Fruit fly (Drosophila melanogaster) whole organism, pupa: Measurements from ENCODE around the gene Ir7e.

Experiments
- CG14655 ChIP-seq: fragments of 200-800 bp; sonication (Bioruptor generic); optimal IDR thresholded peaks from 3 replicates; lab custom pipeline; 2017; ENCODE audit warnings: mild to moderate bottlenecking, missing biosample characterization, missing genetic modification reagents, missing genetic modification characterization
- CG32121 ChIP-seq: fragments of 200-800 bp; sonication (Bioruptor generic); IDR thresholded peaks from 2 replicates; pipeline ENCODE4 v1.3.6; 2022; ENCODE audit warnings: missing biosample characterization, missing genetic modification characterization
- CG4496 ChIP-seq: fragments of 200-800 bp; sonication (Bioruptor generic); IDR thresholded peaks from 3 replicates; pipeline ENCODE4 v1.3.6; 2022; ENCODE audit warnings: missing biosample characterization, missing genetic modification characterization
- Snoo ChIP-seq: fragments of 200-800 bp; sonication (Bioruptor generic); optimal IDR thresholded peaks from 3 replicates; lab custom pipeline; 2017; ENCODE audit warnings: missing biosample characterization, mild to moderate bottlenecking, missing genetic modification characterization, inconsistent platforms

DNA sequence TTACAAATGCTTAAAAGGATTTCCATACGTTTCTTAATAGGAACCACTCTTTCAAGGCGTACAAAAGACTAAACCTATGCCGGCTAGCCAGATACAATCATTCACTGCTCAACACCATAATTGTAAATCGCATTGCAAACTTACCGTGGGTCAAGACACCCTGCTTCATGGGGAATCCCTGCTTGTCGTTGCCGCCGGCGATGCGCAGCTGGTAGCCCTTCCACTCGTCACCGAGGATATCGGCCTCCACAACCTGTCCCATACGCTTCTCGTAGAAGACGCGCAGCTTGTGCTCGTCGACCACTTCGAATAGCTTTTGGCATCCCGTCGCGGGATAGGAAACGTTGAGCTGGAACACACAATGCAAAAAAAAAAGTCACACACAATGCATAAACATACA lies 19.2 kb upstream of the Ir7e start:
- TF ChIP-seq Snoo (tag; lab: Kevin White, UChicago): no peak
- no peak for TF ChIP-seq CG4496 (GFP tag; lab: Robert Waterston, UW)
- TF ChIP-seq CG14655 (GFP tag; lab: Kevin White, UChicago): no peak
- no peak for TF ChIP-seq CG32121 (GFP tag; lab: Robert Waterston, UW)
